Worm (Caenorhabditis elegans): ENCODE measurements around the gene K04E7.1.

DNA sequence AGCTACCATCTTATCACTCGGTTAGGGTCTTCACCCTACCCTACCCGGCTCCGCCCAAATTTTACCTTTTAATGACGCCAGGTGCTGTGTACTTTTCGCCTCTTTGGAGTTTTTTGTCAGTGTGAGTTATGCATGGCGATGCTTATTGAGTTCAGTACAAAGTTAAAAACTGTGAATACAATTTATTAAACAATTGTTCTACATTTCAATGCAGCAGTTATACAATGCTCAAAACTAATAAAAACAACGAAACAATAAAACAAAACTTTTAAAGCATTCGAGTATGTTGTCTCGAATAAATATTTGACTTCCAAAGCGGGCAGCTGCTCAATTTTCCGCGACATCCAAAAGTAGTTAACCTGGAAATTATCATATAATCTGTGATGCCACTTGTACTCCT lies 31.3 kb upstream of the K04E7.1 start, which contains the start of gene ctsa-2:
- TF ChIP-seq klf-2 (GFP tag; conservative IDR thresholded peaks at IDR 0.05) (no peak), flt-1 (GFP tag; IDR thresholded peaks at IDR 0.05) (no peak), med-1 (GFP tag; optimal IDR thresholded peaks at IDR 0.05; ENCODE audit: insufficient read depth) (no peak), cog-1 (tag; optimal IDR thresholded peaks at IDR 0.05) (no peak), ztf-23 (GFP tag; IDR thresholded peaks at IDR 0.05) (no peak), tab-1 (GFP tag; IDR thresholded peaks at IDR 0.05) (no peak), ref-1 (GFP tag; conservative IDR thresholded peaks at IDR 0.05) (no peak)

Measured in whole organism, midembryonic.